Worm (Caenorhabditis elegans) whole organism, L2 larva: ENCODE data around the gene pudl-2.

ENCODE experiments used
- R02D3.7 ChIP-seq: fragments of 150-350 bp; optimal IDR thresholded peaks from 2 replicates; lab custom pipeline; 2014; ENCODE audit warnings: missing biosample characterization, missing genetic modification characterization
- aly-2 ChIP-seq: fragments of 150-350 bp; optimal IDR thresholded peaks from 2 replicates; lab custom pipeline; 2014; ENCODE audit warnings: missing biosample characterization, missing genetic modification characterization
- crh-2 ChIP-seq: sonication (generic microtip); optimal IDR thresholded peaks from 2 replicates; lab custom pipeline; 2017; ENCODE audit warnings: missing biosample characterization, missing genetic modification characterization
- lin-39 ChIP-seq: fragments of 150-350 bp; optimal IDR thresholded peaks from 2 replicates; lab custom pipeline; 2014; ENCODE audit warnings: missing biosample characterization, missing genetic modification reagents, missing genetic modification characterization
- mdl-1 ChIP-seq, 2 experiments: fragments of 150-350 bp in 1 of 2; sonication (generic microtip) in 1 of 2; optimal IDR thresholded peaks; 2 replicates each; lab custom pipeline; 2017; ENCODE audit warnings: missing biosample characterization in 2 of 2, missing genetic modification characterization in 2 of 2
- nhr-11 ChIP-seq: fragments of 150-350 bp; optimal IDR thresholded peaks from 2 replicates; lab custom pipeline; 2014; ENCODE audit warnings: missing biosample characterization, missing genetic modification characterization
- nhr-77 ChIP-seq: fragments of 150-350 bp; optimal IDR thresholded peaks from 2 replicates; lab custom pipeline; 2014; ENCODE audit warnings: missing biosample characterization, missing genetic modification characterization
- skn-1 ChIP-seq: sonication (generic microtip); optimal IDR thresholded peaks from 2 replicates; lab custom pipeline; 2017; ENCODE audit warnings: missing biosample characterization, missing genetic modification characterization
- snpc-4 ChIP-seq: fragments of 150-350 bp; optimal IDR thresholded peaks from 2 replicates; lab custom pipeline; 2014; ENCODE audit warnings: missing biosample characterization, missing genetic modification characterization
- ztf-11 ChIP-seq: sonication (generic microtip); optimal IDR thresholded peaks from 2 replicates; lab custom pipeline; 2017; ENCODE audit warnings: missing biosample characterization, missing genetic modification characterization

- TF ChIP-seq crh-2 (no peak), ztf-11 (tag; lab: Kevin White, UChicago) (no peak), lin-39 (tag; lab: Kevin White, UChicago) (no peak), mdl-1 (tag; optimal IDR thresholded peaks at IDR 0.05; lab: Kevin White, UChicago) (no peak), skn-1 (tag; lab: Kevin White, UChicago) (no peak), nhr-77 (no peak), aly-2 (tag; lab: Kevin White, UChicago) (no peak), nhr-11 (tag; lab: Kevin White, UChicago) (no peak), snpc-4 (tag; lab: Kevin White, UChicago) (no peak), R02D3.7 (tag; lab: Kevin White, UChicago) (no peak)
These were observed 748 bp downstream of the pudl-2 start, which contains the start of gene clec-82 for ce11 chrIV:2835364-2835763.
